Worm (Caenorhabditis elegans): ENCODE data around the gene cutc-1.
A peak's percentile ranks its signal among the peaks of the same experiment; 100 is the strongest.

The cutc-1 gene

ce11 chrIII:8402633-8403032 is 774 bp downstream of the cutc-1 start:
- TF ChIP-seq hif-1 (tag; optimal IDR thresholded peaks at IDR 0.05) (no peak), madf-5 (GFP tag; IDR thresholded peaks at IDR 0.05) (no peak), aha-1 (tag) (peak; percentile 89), dpl-1 (GFP tag; optimal IDR thresholded peaks at IDR 0.05) (no peak), fkh-10 (GFP tag; optimal IDR thresholded peaks at IDR 0.05) (no peak), unc-62 (GFP tag; optimal IDR thresholded peaks at IDR 0.05 in 1 of 2) (peak in 1 of 2 experiments; percentile 96), unc-62 (tag; optimal IDR thresholded peaks at IDR 0.05) (no peak)

- TF ChIP-seq F49E8.2 (tag; optimal IDR thresholded peaks at IDR 0.05; ENCODE audit: borderline replicate concordance): no peak
- TF ChIP-seq ctbp-1 (GFP tag; IDR thresholded peaks at IDR 0.05): no peak
- TF ChIP-seq aha-1 (tag): no peak
- no peak for TF ChIP-seq vab-7 (GFP tag; IDR thresholded peaks at IDR 0.05)
- TF ChIP-seq F44E2.7 (GFP tag; IDR thresholded peaks at IDR 0.05): no peak
- no peak for TF ChIP-seq nhr-10 (tag; optimal IDR thresholded peaks at IDR 0.05)
- TF ChIP-seq nhr-102 (tag; optimal IDR thresholded peaks at IDR 0.05): no peak
- TF ChIP-seq nhr-76 (tag; optimal IDR thresholded peaks at IDR 0.05): no peak
- TF ChIP-seq ztf-11 (tag; optimal IDR thresholded peaks at IDR 0.05): no peak
- TF ChIP-seq tra-1 (GFP tag; IDR thresholded peaks at IDR 0.05): no peak
- TF ChIP-seq dmd-6 (GFP tag; IDR thresholded peaks at IDR 0.05): peak; percentile 28; the same call in 1 of the 2 replicates
- peak; percentile 83 for TF ChIP-seq pqm-1 (tag; optimal IDR thresholded peaks at IDR 0.05)
- TF ChIP-seq dmd-9 (GFP tag; IDR thresholded peaks at IDR 0.05): no peak
- peak; percentile 31 for TF ChIP-seq nhr-28 (tag; optimal IDR thresholded peaks at IDR 0.05)
- no peak for TF ChIP-seq tag-97 (GFP tag; IDR thresholded peaks at IDR 0.05)
These were observed 1.5 kb downstream of the cutc-1 start, which contains the start of gene lap-1 for ce11 chrIII:8401887-8402286. Gene lap-1, minus strand, starts transcription at chrIII:8401928.

- TF ChIP-seq daf-16 (GFP tag; optimal IDR thresholded peaks at IDR 0.05) (no peak), daf-16 (tag; optimal IDR thresholded peaks at IDR 0.05) (no peak), daf-8 (GFP tag; IDR thresholded peaks at IDR 0.05) (no peak), ztf-7 (tag; optimal IDR thresholded peaks at IDR 0.05) (peak; percentile 82), Y5F2A.4 (GFP tag; optimal IDR thresholded peaks at IDR 0.05) (no peak), egl-43 (GFP tag; IDR thresholded peaks at IDR 0.05) (no peak), Y48G9A.11 (GFP tag; IDR thresholded peaks at IDR 0.05) (no peak), hlh-30 (tag; optimal IDR thresholded peaks at IDR 0.05; ENCODE audit: insufficient read depth) (peak; percentile 7), ama-1 (optimal IDR thresholded peaks at IDR 0.05) (no peak), php-3 (GFP tag; IDR thresholded peaks at IDR 0.05) (peak; percentile 87), ZK546.5 (tag; optimal IDR thresholded peaks at IDR 0.05) (no peak), lsy-2 (tag; optimal IDR thresholded peaks at IDR 0.05) (peak in 1 of 2 experiments; percentile 8), nhr-41 (GFP tag; IDR thresholded peaks at IDR 0.05) (no peak), nhr-48 (tag; optimal IDR thresholded peaks at IDR 0.05) (peak; percentile 28), hlh-11 (tag; optimal IDR thresholded peaks at IDR 0.05) (peak; percentile 82), lin-29 (GFP tag; IDR thresholded peaks at IDR 0.05) (no peak), nhr-77 (tag; optimal IDR thresholded peaks at IDR 0.05) (peak; percentile 39), mep-1 (tag; optimal IDR thresholded peaks at IDR 0.05) (no peak), unc-130 (GFP tag; optimal IDR thresholded peaks at IDR 0.05) (no peak), ZK337.2 (GFP tag; IDR thresholded peaks at IDR 0.05) (no peak), nhr-102 (tag; optimal IDR thresholded peaks at IDR 0.05) (no peak), nhr-28 (tag; optimal IDR thresholded peaks at IDR 0.05) (peak; percentile 73), mxl-3 (GFP tag; optimal IDR thresholded peaks at IDR 0.05) (peak; percentile 62), lin-1 (GFP tag; IDR thresholded peaks at IDR 0.05) (peak; percentile 43; the same call in 1 of the 2 replicates), dpl-1 (GFP tag; optimal IDR thresholded peaks at IDR 0.05) (no peak), ceh-28 (tag; optimal IDR thresholded peaks at IDR 0.05) (no peak), T20F7.1 (GFP tag; optimal IDR thresholded peaks at IDR 0.05) (no peak), ctbp-1 (GFP tag; IDR thresholded peaks at IDR 0.05) (no peak), tra-1 (GFP tag; IDR thresholded peaks at IDR 0.05) (no peak; the same call in 1 of the 2 replicates), ceh-82 (tag; optimal IDR thresholded peaks at IDR 0.05) (no peak), ceh-62 (tag; optimal IDR thresholded peaks at IDR 0.05) (no peak), pqm-1 (tag; optimal IDR thresholded peaks at IDR 0.05) (peak; percentile 100), cey-2 (tag; optimal IDR thresholded peaks at IDR 0.05; ENCODE audit: borderline replicate concordance, insufficient read depth) (no peak), nhr-10 (tag; optimal IDR thresholded peaks at IDR 0.05) (no peak), snpc-1.2 (GFP tag; IDR thresholded peaks at IDR 0.05) (no peak)
These were observed 2.9 kb downstream of the cutc-1 start for ce11 chrIII:8400478-8400877.

Measured in whole organism, L4 larva.